Fruit fly (Drosophila melanogaster) whole organism, embryonic: ENCODE results near the gene CG43759.

Experiments used
- Bdp1 ChIP-seq: fragments of 200-800 bp; sonication (Bioruptor generic); optimal IDR thresholded peaks from 3 replicates; lab custom pipeline; 2016; ENCODE audit warnings: missing biosample characterization, missing genetic modification characterization
- CG10366 ChIP-seq: fragments of 200-800 bp; sonication (Bioruptor generic); IDR thresholded peaks from 2 replicates; pipeline ENCODE4 v1.3.6; 2022; ENCODE audit warnings: missing biosample characterization, missing genetic modification characterization
- CG12299 ChIP-seq: fragments of 200-800 bp; sonication (Bioruptor generic); optimal IDR thresholded peaks from 2 replicates; lab custom pipeline; 2018; ENCODE audit warnings: missing biosample characterization, mild to moderate bottlenecking, missing genetic modification characterization
- CG12659 ChIP-seq: fragments of 200-800 bp; sonication (Bioruptor generic); optimal IDR thresholded peaks from 3 replicates; lab custom pipeline; 2017; ENCODE audit warnings: mild to moderate bottlenecking, missing biosample characterization, missing genetic modification reagents, missing genetic modification characterization
- CG13424 ChIP-seq: fragments of 200-800 bp; sonication (Bioruptor generic); optimal IDR thresholded peaks from 2 replicates; lab custom pipeline; 2019; ENCODE audit warnings: missing biosample characterization, mild to moderate bottlenecking, missing genetic modification characterization, moderate library complexity
- CG14441 ChIP-seq: fragments of 200-800 bp; sonication (Bioruptor generic); IDR thresholded peaks from 2 replicates; pipeline ENCODE4 v1.3.6; 2022; ENCODE audit warnings: missing biosample characterization, missing genetic modification characterization
- CG15269 ChIP-seq: fragments of 200-800 bp; sonication (Bioruptor generic); optimal IDR thresholded peaks from 2 replicates; lab custom pipeline; 2018; ENCODE audit warnings: missing biosample characterization, mild to moderate bottlenecking, missing genetic modification characterization, moderate library complexity
- CG1529 ChIP-seq: fragments of 200-800 bp; sonication (Bioruptor generic); optimal IDR thresholded peaks from 3 replicates; lab custom pipeline; 2018; ENCODE audit warnings: missing biosample characterization, missing genetic modification characterization
- CG17385 ChIP-seq: fragments of 200-800 bp; sonication (Bioruptor generic); optimal IDR thresholded peaks from 3 replicates; lab custom pipeline; 2018; ENCODE audit warnings: missing biosample characterization, mild to moderate bottlenecking, missing genetic modification characterization
- CG17829 ChIP-seq: fragments of 200-800 bp; optimal IDR thresholded peaks from 2 replicates; lab custom pipeline; 2019; ENCODE audit warnings: missing biosample characterization, mild to moderate bottlenecking, missing genetic modification characterization, moderate library complexity
- CG2199 ChIP-seq: fragments of 200-800 bp; sonication (Bioruptor generic); IDR thresholded peaks from 3 replicates; pipeline ENCODE4 v1.3.6; 2022; ENCODE audit warnings: missing biosample characterization, missing genetic modification characterization
- CG2678 ChIP-seq: fragments of 200-800 bp; sonication (Bioruptor generic); optimal IDR thresholded peaks from 3 replicates; lab custom pipeline; 2019; ENCODE audit warnings: missing biosample characterization, mild to moderate bottlenecking, missing genetic modification characterization, moderate library complexity
- CG2889 ChIP-seq: fragments of 200-800 bp; sonication (Bioruptor generic); IDR thresholded peaks from 3 replicates; pipeline ENCODE4 v1.3.6; 2022; ENCODE audit warnings: missing biosample characterization, missing genetic modification characterization
- CG30431 ChIP-seq: fragments of 200-800 bp; sonication (Bioruptor generic); optimal IDR thresholded peaks from 2 replicates; lab custom pipeline; 2017; ENCODE audit warnings: missing biosample characterization, missing genetic modification characterization
- CG31365 ChIP-seq: fragments of 200-800 bp; sonication (Bioruptor generic); optimal IDR thresholded peaks from 2 replicates; lab custom pipeline; 2018; ENCODE audit warnings: missing biosample characterization, mild to moderate bottlenecking, missing genetic modification characterization
- CG32767 ChIP-seq: fragments of 200-800 bp; sonication (Bioruptor generic); IDR thresholded peaks from 2 replicates; pipeline ENCODE4 v1.3.6; 2022; ENCODE audit warnings: missing biosample characterization, missing genetic modification characterization
- CG33213 ChIP-seq: fragments of 200-800 bp; sonication (Bioruptor generic); optimal IDR thresholded peaks from 3 replicates; lab custom pipeline; 2016; ENCODE audit warnings: missing biosample characterization, missing genetic modification characterization
- CG3407 ChIP-seq: fragments of 200-800 bp; sonication (Bioruptor generic); optimal IDR thresholded peaks from 2 replicates; lab custom pipeline; 2018; ENCODE audit warnings: missing biosample characterization, mild to moderate bottlenecking, missing genetic modification characterization
- CG3726 ChIP-seq: fragments of 200-800 bp; sonication (Bioruptor generic); IDR thresholded peaks from 3 replicates; pipeline ENCODE4, ENCODE4 v1.3.6; 2022; ENCODE audit warnings: missing biosample characterization, missing genetic modification characterization
- CG4707 ChIP-seq: fragments of 200-800 bp; sonication (Bioruptor generic); optimal IDR thresholded peaks from 2 replicates; lab custom pipeline; 2018; ENCODE audit warnings: missing biosample characterization, mild to moderate bottlenecking, missing genetic modification characterization, moderate library complexity
- CG5245 ChIP-seq: fragments of 200-800 bp; sonication (Bioruptor generic); optimal IDR thresholded peaks from 3 replicates; lab custom pipeline; 2016; ENCODE audit warnings: missing biosample characterization, missing genetic modification characterization
- CG6854 ChIP-seq: fragments of 200-800 bp; sonication (Bioruptor generic); optimal IDR thresholded peaks from 3 replicates; lab custom pipeline; 2017; ENCODE audit warnings: missing biosample characterization, mild to moderate bottlenecking, missing genetic modification characterization
- CG8290 ChIP-seq, 3 experiments: fragments of 200-800 bp; sonication (Bioruptor generic); optimal IDR thresholded peaks; 2 replicates each; lab custom pipeline; 2016 to 2019; ENCODE audit warnings: missing biosample characterization in 3 of 3, missing genetic modification characterization in 3 of 3, mild to moderate bottlenecking in 2 of 3, moderate library complexity in 1 of 3
- CG9817 ChIP-seq: fragments of 200-800 bp; sonication (Bioruptor generic); optimal IDR thresholded peaks from 2 replicates; lab custom pipeline; 2018; ENCODE audit warnings: missing biosample characterization, mild to moderate bottlenecking, missing genetic modification characterization, moderate library complexity
- Dad ChIP-seq: fragments of 200-800 bp; sonication (Bioruptor generic); optimal IDR thresholded peaks from 3 replicates; lab custom pipeline; 2016; ENCODE audit warnings: missing biosample characterization, missing genetic modification characterization
- Deaf1 ChIP-seq: fragments of 200-800 bp; optimal IDR thresholded peaks from 3 replicates; lab custom pipeline; 2019; ENCODE audit warnings: missing biosample characterization, mild to moderate bottlenecking, missing genetic modification characterization, moderate library complexity
- HmgD ChIP-seq: fragments of 200-800 bp; sonication (Bioruptor generic); optimal IDR thresholded peaks from 3 replicates; lab custom pipeline; 2016; ENCODE audit warnings: missing biosample characterization, missing genetic modification characterization
- Hmr ChIP-seq: fragments of 200-800 bp; sonication (Bioruptor generic); optimal IDR thresholded peaks from 3 replicates; lab custom pipeline; 2017; ENCODE audit warnings: mild to moderate bottlenecking, missing biosample characterization, missing genetic modification reagents, missing genetic modification characterization
- Hr3 ChIP-seq: fragments of 200-800 bp; sonication (Bioruptor generic); optimal IDR thresholded peaks from 3 replicates; lab custom pipeline; 2016; ENCODE audit warnings: missing biosample characterization, missing genetic modification characterization
- Mrtf ChIP-seq: fragments of 200-800 bp; sonication (Bioruptor generic); IDR thresholded peaks from 3 replicates; pipeline ENCODE4 v1.3.6; 2022; ENCODE audit warnings: missing biosample characterization, missing genetic modification characterization
- NC2β ChIP-seq: fragments of 200-800 bp; sonication (Bioruptor generic); optimal IDR thresholded peaks from 2 replicates; lab custom pipeline; 2016; ENCODE audit warnings: missing biosample characterization, missing genetic modification characterization
- Nf-YC ChIP-seq: fragments of 200-800 bp; optimal IDR thresholded peaks from 3 replicates; lab custom pipeline; 2019; ENCODE audit warnings: missing biosample characterization, mild to moderate bottlenecking, missing genetic modification characterization, moderate library complexity
- Rfx ChIP-seq: fragments of 200-800 bp; sonication (Bioruptor generic); IDR thresholded peaks from 2 replicates; pipeline ENCODE4 v1.3.6; 2022; ENCODE audit warnings: missing biosample characterization, missing genetic modification characterization
- az2 ChIP-seq: fragments of 200-800 bp; sonication (Bioruptor generic); optimal IDR thresholded peaks from 3 replicates; lab custom pipeline; 2016; ENCODE audit warnings: missing biosample characterization, missing genetic modification characterization
- bsh ChIP-seq, 2 experiments: fragments of 200-800 bp; sonication (Bioruptor generic); optimal IDR thresholded peaks; 2 replicates each; lab custom pipeline; 2017 to 2018; ENCODE audit warnings: mild to moderate bottlenecking in 2 of 2, missing biosample characterization in 2 of 2, missing genetic modification characterization in 2 of 2, moderate library complexity in 1 of 2
- dimm ChIP-seq: fragments of 200-800 bp; sonication (Bioruptor generic); IDR thresholded peaks from 2 replicates; pipeline ENCODE4 v1.3.6; 2022; ENCODE audit warnings: missing biosample characterization, missing genetic modification characterization
- eve ChIP-seq, 2 experiments: fragments of >200 bp; optimal IDR thresholded peaks; 2 replicates each; lab custom pipeline; 2017; ENCODE audit warnings: missing biosample characterization in 2 of 2, missing genetic modification characterization in 2 of 2
- fd3F ChIP-seq: fragments of 200-800 bp; sonication (Bioruptor generic); optimal IDR thresholded peaks from 2 replicates; lab custom pipeline; 2018; ENCODE audit warnings: missing biosample characterization, mild to moderate bottlenecking, missing genetic modification characterization, moderate library complexity
- fd96Cb ChIP-seq: fragments of 200-800 bp; sonication (Bioruptor generic); optimal IDR thresholded peaks from 2 replicates; lab custom pipeline; 2018; ENCODE audit warnings: missing biosample characterization, mild to moderate bottlenecking, missing genetic modification characterization, moderate library complexity
- grau ChIP-seq: fragments of 200-800 bp; optimal IDR thresholded peaks from 3 replicates; lab custom pipeline; 2019; ENCODE audit warnings: missing biosample characterization, mild to moderate bottlenecking, missing genetic modification characterization, moderate library complexity
- gro ChIP-seq: fragments of 200-800 bp; sonication (Bioruptor generic); optimal IDR thresholded peaks from 2 replicates; lab custom pipeline; 2016; ENCODE audit warnings: missing biosample characterization, missing genetic modification characterization
- hth ChIP-seq: fragments of >200 bp; optimal IDR thresholded peaks from 2 replicates; lab custom pipeline; 2017; ENCODE audit warnings: inconsistent platforms
- jing ChIP-seq: fragments of 200-800 bp; sonication (Bioruptor generic); optimal IDR thresholded peaks from 2 replicates; lab custom pipeline; 2018; ENCODE audit warnings: missing biosample characterization, mild to moderate bottlenecking, missing genetic modification characterization
- lbe ChIP-seq: fragments of 200-800 bp; sonication (Bioruptor generic); optimal IDR thresholded peaks from 2 replicates; lab custom pipeline; 2016; ENCODE audit warnings: missing biosample characterization, mild to moderate bottlenecking, missing genetic modification characterization
- pnt ChIP-seq: fragments of 200-800 bp; sonication (Bioruptor generic); optimal IDR thresholded peaks from 3 replicates; lab custom pipeline; 2016; ENCODE audit warnings: missing biosample characterization, missing genetic modification characterization
- row ChIP-seq: fragments of 200-800 bp; sonication (Bioruptor generic); IDR thresholded peaks from 3 replicates; pipeline ENCODE4 v1.3.6; 2022; ENCODE audit warnings: missing biosample characterization, missing genetic modification characterization
- schlank ChIP-seq: fragments of 200-800 bp; sonication (Bioruptor generic); optimal IDR thresholded peaks from 2 replicates; lab custom pipeline; 2018; ENCODE audit warnings: missing biosample characterization, mild to moderate bottlenecking, missing genetic modification characterization
- stwl ChIP-seq: fragments of 200-800 bp; sonication (Bioruptor generic); optimal IDR thresholded peaks from 3 replicates; lab custom pipeline; 2018; ENCODE audit warnings: missing biosample characterization, mild to moderate bottlenecking, missing genetic modification characterization, moderate library complexity
- twi ChIP-seq: fragments of 200-800 bp; optimal IDR thresholded peaks from 2 replicates; lab custom pipeline; 2019; ENCODE audit warnings: missing biosample characterization, mild to moderate bottlenecking, missing genetic modification characterization, moderate library complexity

Gene CG43759

DNA sequence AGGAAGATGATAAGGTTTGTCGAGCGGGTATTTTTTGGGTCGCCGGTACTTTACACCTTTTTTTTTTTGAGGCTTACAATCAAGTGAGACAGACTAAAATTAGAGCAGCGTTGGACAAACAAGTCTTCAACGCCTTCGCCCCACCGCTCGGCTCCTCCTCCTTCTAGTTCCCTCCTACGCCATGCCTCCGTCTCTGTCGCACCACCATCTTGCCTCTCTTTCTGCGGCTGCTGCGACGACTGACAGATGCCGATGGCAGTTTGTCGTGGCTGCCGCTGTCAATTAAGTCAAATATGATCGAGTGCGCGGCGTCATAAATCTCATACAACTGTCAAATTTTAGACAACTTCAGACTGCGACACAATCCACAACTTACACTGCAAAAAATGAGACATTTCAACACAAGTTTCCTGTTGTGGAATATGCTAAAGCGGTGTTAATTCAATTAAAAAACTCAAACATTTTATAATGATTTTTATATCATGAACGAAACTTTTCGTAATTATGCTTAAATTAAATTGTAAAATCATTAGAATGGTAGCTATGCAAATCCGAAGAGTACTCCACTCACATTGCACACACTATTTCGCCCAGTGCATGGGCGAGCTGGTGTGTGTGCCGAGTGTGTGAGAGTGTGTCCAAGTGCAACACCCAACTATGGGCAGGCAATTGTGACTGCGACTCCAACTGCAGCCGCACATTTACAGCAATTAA lies 9.3 kb upstream of the CG43759 start (continued):
- TF ChIP-seq CG9817 (tag; lab: Kevin White, UChicago) (no peak), CG12659 (GFP tag; lab: Kevin White, UChicago) (peak; percentile 25), eve (GFP tag; optimal IDR thresholded peaks at IDR 0.05; lab: Kevin White, UChicago) (peak in 1 of 2 experiments; percentile 78), NC2β (peak; percentile 10), Hmr (GFP tag; lab: Kevin White, UChicago) (no peak), CG6854 (GFP tag; lab: Kevin White, UChicago) (no peak), CG33213 (GFP tag; lab: Kevin White, UChicago) (no peak), twi (tag; lab: Kevin White, UChicago) (peak; percentile 17), lbe (GFP tag; lab: Kevin White, UChicago) (no peak), hth (no peak), CG15269 (peak; percentile 32), Hr3 (peak; percentile 31), Nf-YC (tag; lab: Kevin White, UChicago) (no peak)

dm6 chrX:18923531-18923930 lies 6.6 kb upstream of the CG43759 start:
- TF ChIP-seq pnt (GFP tag; lab: Kevin White, UChicago) (peak; percentile 35), CG2889 (peak; percentile 60; the same call in 2 of the 3 replicates), CG13424 (peak; percentile 46), row (GFP tag; lab: Robert Waterston, UW) (peak; percentile 61), bsh (GFP tag; optimal IDR thresholded peaks at IDR 0.05; lab: Kevin White, UChicago) (peak; percentile 55 to 80), dimm (GFP tag; lab: Robert Waterston, UW) (no peak), CG15269 (peak; percentile 33), jing (GFP tag; lab: Kevin White, UChicago) (no peak), CG31365 (tag; lab: Kevin White, UChicago) (no peak), CG5245 (peak; percentile 56), az2 (GFP tag; lab: Kevin White, UChicago) (peak; percentile 56), CG14441 (GFP tag; lab: Robert Waterston, UW) (peak; percentile 67), Bdp1 (GFP tag; lab: Kevin White, UChicago) (peak; percentile 10), CG10366 (GFP tag; lab: Robert Waterston, UW) (peak; percentile 63), Mrtf (GFP tag; lab: Robert Waterston, UW) (peak; percentile 41; the same call in 1 of the 3 replicates), CG17829 (tag; lab: Kevin White, UChicago) (peak; percentile 49), schlank (tag; lab: Kevin White, UChicago) (no peak), gro (GFP tag; lab: Kevin White, UChicago) (no peak), Deaf1 (no peak), HmgD (GFP tag; lab: Kevin White, UChicago) (no peak), CG2199 (GFP tag; lab: Robert Waterston, UW) (peak; percentile 63; the same call in 1 of the 3 replicates), CG17385 (peak; percentile 31), Dad (peak; percentile 3), CG1529 (peak; percentile 47), Rfx (GFP tag; lab: Robert Waterston, UW) (peak; percentile 36; the same call in 1 of the 2 replicates), stwl (tag; lab: Kevin White, UChicago) (no peak), CG3726 (GFP tag; lab: Robert Waterston, UW) (peak; percentile 74; the same call in 2 of the 3 replicates), CG4707 (GFP tag; lab: Kevin White, UChicago) (no peak), CG12299 (tag; lab: Kevin White, UChicago) (no peak), fd96Cb (peak; percentile 66), fd3F (GFP tag; lab: Kevin White, UChicago) (no peak), CG30431 (GFP tag; lab: Kevin White, UChicago) (peak; percentile 53), CG2678 (peak; percentile 53), grau (tag; lab: Kevin White, UChicago) (peak; percentile 40), CG32767 (GFP tag; lab: Robert Waterston, UW) (peak; percentile 44; the same call in 1 of the 2 replicates), CG3407 (GFP tag; lab: Kevin White, UChicago) (peak; percentile 46), CG8290 (GFP tag; optimal IDR thresholded peaks at IDR 0.05; lab: Kevin White, UChicago) (no peak), CG8290 (tag; optimal IDR thresholded peaks at IDR 0.05; lab: Kevin White, UChicago) (peak in 1 of 2 experiments; percentile 43)
